Worm (Caenorhabditis elegans) whole organism, young adult: Measurements from ENCODE around the gene R01H2.1.

Experiments
- D2030.7 ChIP-seq: fragments of 200-800 bp; sonication (Bioruptor generic); IDR thresholded peaks from 2 replicates; pipeline ENCODE4 v1.3.6; 2022; ENCODE audit warnings: missing genetic modification reagents, missing genetic modification characterization, missing compliant biosample characterization
- F37B4.10 ChIP-seq: fragments of 200-800 bp; sonication (Bioruptor generic); IDR thresholded peaks from 2 replicates; pipeline ENCODE4 v1.3.6; 2022; ENCODE audit warnings: missing genetic modification characterization, missing compliant biosample characterization
- F39B2.1 ChIP-seq: fragments of 200-800 bp; sonication (Bioruptor generic); IDR thresholded peaks from 2 replicates; pipeline ENCODE4 v1.3.6; 2022; ENCODE audit warnings: missing genetic modification reagents, missing genetic modification characterization, missing compliant biosample characterization
- F52B5.7 ChIP-seq: sonication (generic microtip); optimal IDR thresholded peaks from 2 replicates; lab custom pipeline; 2016; ENCODE audit warnings: mild to moderate bottlenecking, missing genetic modification characterization, missing compliant biosample characterization
- F57A8.1 ChIP-seq: fragments of 200-800 bp; sonication (Bioruptor generic); optimal IDR thresholded peaks from 2 replicates; lab custom pipeline; 2018; ENCODE audit warnings: mild to moderate bottlenecking, missing genetic modification characterization, moderate library complexity, missing compliant biosample characterization
- K11D2.4 ChIP-seq: fragments of 200-800 bp; sonication (Bioruptor generic); IDR thresholded peaks from 2 replicates; pipeline ENCODE4 v1.3.6; 2022; ENCODE audit warnings: missing genetic modification reagents, missing genetic modification characterization, missing compliant biosample characterization
- Y53G8AR.9 ChIP-seq: fragments of 200-800 bp; sonication (Bioruptor generic); conservative IDR thresholded peaks from 2 replicates; pipeline ENCODE4 v1.3.6; 2022; ENCODE audit warnings: missing genetic modification reagents, missing genetic modification characterization, missing compliant biosample characterization
- Y56A3A.18 ChIP-seq: fragments of 200-800 bp; sonication (Bioruptor generic); IDR thresholded peaks from 2 replicates; pipeline ENCODE4 v1.3.6; 2022; ENCODE audit warnings: missing genetic modification reagents, missing genetic modification characterization, missing compliant biosample characterization
- Y79H2A.3 ChIP-seq: fragments of 200-800 bp; sonication (Bioruptor generic); conservative IDR thresholded peaks from 2 replicates; pipeline ENCODE4 v1.3.6; 2022; ENCODE audit warnings: missing genetic modification reagents, missing genetic modification characterization, missing compliant biosample characterization
- ZK185.1 ChIP-seq: sonication (generic microtip); optimal IDR thresholded peaks from 2 replicates; lab custom pipeline; 2016; ENCODE audit warnings: mild to moderate bottlenecking, missing genetic modification characterization, missing compliant biosample characterization; ENCODE audit not compliant: poor library complexity, severe bottlenecking
- aptf-2 ChIP-seq: fragments of 200-800 bp; sonication (Bioruptor generic); conservative IDR thresholded peaks from 2 replicates; pipeline ENCODE4 v1.3.6; 2022; ENCODE audit warnings: missing genetic modification reagents, missing genetic modification characterization, missing compliant biosample characterization
- atf-7 ChIP-seq: sonication (generic microtip); optimal IDR thresholded peaks from 2 replicates; lab custom pipeline; 2017; ENCODE audit warnings: mild to moderate bottlenecking, missing genetic modification characterization, missing compliant biosample characterization
- attf-6 ChIP-seq: fragments of 200-800 bp; sonication (Bioruptor generic); IDR thresholded peaks from 2 replicates; pipeline ENCODE4 v1.3.6; 2022; ENCODE audit warnings: missing genetic modification reagents, missing genetic modification characterization, missing compliant biosample characterization
- ceh-100 ChIP-seq: fragments of 200-800 bp; sonication (Bioruptor generic); IDR thresholded peaks from 2 replicates; pipeline ENCODE4 v1.3.6; 2022; ENCODE audit warnings: missing genetic modification reagents, missing genetic modification characterization, missing compliant biosample characterization
- ceh-40 ChIP-seq: fragments of 200-800 bp; sonication (Bioruptor generic); IDR thresholded peaks from 2 replicates; pipeline ENCODE4 v1.3.6; 2022; ENCODE audit warnings: missing genetic modification characterization, missing compliant biosample characterization
- ceh-91 ChIP-seq: fragments of 200-800 bp; sonication (Bioruptor generic); IDR thresholded peaks from 2 replicates; pipeline ENCODE4 v1.3.6; 2022; ENCODE audit warnings: missing genetic modification reagents, missing genetic modification characterization, missing compliant biosample characterization
- dpl-1 ChIP-seq: fragments of 150-350 bp; optimal IDR thresholded peaks from 2 replicates; lab custom pipeline; 2014; ENCODE audit warnings: missing biosample characterization, missing genetic modification reagents, missing genetic modification characterization
- efl-1 ChIP-seq: fragments of 150-350 bp; optimal IDR thresholded peaks from 2 replicates; lab custom pipeline; 2014; ENCODE audit warnings: missing biosample characterization, missing genetic modification reagents, missing genetic modification characterization
- egl-18 ChIP-seq: fragments of 200-800 bp; sonication (Bioruptor generic); IDR thresholded peaks from 2 replicates; pipeline ENCODE4 v1.3.6; 2022; ENCODE audit warnings: missing genetic modification reagents, missing genetic modification characterization, missing compliant biosample characterization
- ekl-4 ChIP-seq: fragments of 200-800 bp; sonication (Bioruptor generic); IDR thresholded peaks from 2 replicates; pipeline ENCODE4 v1.3.6; 2022; ENCODE audit warnings: missing genetic modification reagents, missing genetic modification characterization, missing compliant biosample characterization
- ets-4 ChIP-seq: fragments of 200-800 bp; sonication (Bioruptor generic); optimal IDR thresholded peaks from 2 replicates; lab custom pipeline; 2018; ENCODE audit warnings: mild to moderate bottlenecking, missing genetic modification characterization, missing compliant biosample characterization
- him-1 ChIP-seq: sonication (generic microtip); optimal IDR thresholded peaks from 2 replicates; lab custom pipeline; 2016; ENCODE audit warnings: missing genotype, missing genetic modification reagents, missing genetic modification characterization, missing compliant biosample characterization
- hrde-1 ChIP-seq: sonication (generic microtip); optimal IDR thresholded peaks from 2 replicates; lab custom pipeline; 2016; ENCODE audit warnings: missing genetic modification characterization, mild to moderate bottlenecking, missing compliant biosample characterization, moderate library complexity, missing genotype, missing genetic modification reagents, borderline replicate concordance
- lag-1 ChIP-seq: fragments of 200-800 bp; sonication (Bioruptor generic); IDR thresholded peaks from 2 replicates; pipeline ENCODE4 v1.3.6; 2022; ENCODE audit warnings: missing genetic modification reagents, missing genetic modification characterization, missing compliant biosample characterization
- lin-35 ChIP-seq, 3 experiments: fragments of 150-350 bp in 2 of 3; sonication (generic microtip) in 1 of 3; optimal IDR thresholded peaks; 2 replicates each; lab custom pipeline; 2014 to 2018; ENCODE audit warnings: missing biosample characterization in 3 of 3, missing genetic modification characterization in 3 of 3, missing genetic modification reagents in 3 of 3
- lir-1 ChIP-seq: fragments of 200-800 bp; sonication (Bioruptor generic); conservative IDR thresholded peaks from 2 replicates; pipeline ENCODE4 v1.3.6; 2022; ENCODE audit warnings: missing genetic modification reagents, missing genetic modification characterization, missing compliant biosample characterization
- madf-10 ChIP-seq: sonication (generic microtip); optimal IDR thresholded peaks from 2 replicates; lab custom pipeline; 2016; ENCODE audit warnings: mild to moderate bottlenecking, missing genetic modification characterization, missing compliant biosample characterization
- mcd-1 ChIP-seq: fragments of 200-800 bp; sonication (Bioruptor generic); IDR thresholded peaks from 2 replicates; pipeline ENCODE4 v1.3.6; 2022; ENCODE audit warnings: missing genetic modification reagents, missing genetic modification characterization, missing compliant biosample characterization
- mes-4 ChIP-seq: sonication (generic microtip); optimal IDR thresholded peaks from 2 replicates; lab custom pipeline; 2016; ENCODE audit warnings: missing genotype, missing genetic modification characterization, missing compliant biosample characterization
- nfya-2 ChIP-seq: fragments of 200-800 bp; sonication (Bioruptor generic); IDR thresholded peaks from 2 replicates; pipeline ENCODE4 v1.3.6; 2022; ENCODE audit warnings: missing genetic modification reagents, missing genetic modification characterization, missing compliant biosample characterization
- nhr-27 ChIP-seq: fragments of 200-800 bp; sonication (Bioruptor generic); optimal IDR thresholded peaks from 2 replicates; lab custom pipeline; 2018; ENCODE audit warnings: mild to moderate bottlenecking, missing genetic modification characterization, moderate library complexity, missing compliant biosample characterization
- snpc-3.4 ChIP-seq: sonication (generic microtip); optimal IDR thresholded peaks from 2 replicates; lab custom pipeline; 2017; ENCODE audit warnings: missing genetic modification characterization, mild to moderate bottlenecking, missing compliant biosample characterization, antibody characterized with exemption, moderate library complexity, missing genotype, missing genetic modification reagents
- snpc-4 ChIP-seq, 5 experiments: fragments of 150-350 bp in 1 of 5; sonication (generic microtip) in 4 of 5; optimal IDR thresholded peaks; 2 replicates each; lab custom pipeline; 2014 to 2018; ENCODE audit warnings: missing genetic modification characterization in 5 of 5, missing biosample characterization in 3 of 5, antibody characterized with exemption in 2 of 5, mild to moderate bottlenecking in 2 of 5, missing compliant biosample characterization in 2 of 5, missing genotype in 2 of 5, moderate library complexity in 2 of 5, missing genetic modification reagents in 1 of 5
- tbp1 ChIP-seq: fragments of 200-800 bp; sonication (Bioruptor generic); optimal IDR thresholded peaks from 2 replicates; lab custom pipeline; 2018; ENCODE audit warnings: mild to moderate bottlenecking, missing genetic modification characterization, missing compliant biosample characterization
- unc-130 ChIP-seq: sonication (generic microtip); optimal IDR thresholded peaks from 2 replicates; lab custom pipeline; 2016; ENCODE audit warnings: missing genetic modification reagents, missing genetic modification characterization, missing compliant biosample characterization
- unc-62 ChIP-seq: fragments of 150-350 bp; optimal IDR thresholded peaks from 2 replicates; lab custom pipeline; 2014; ENCODE audit warnings: missing biosample characterization, missing genetic modification reagents, missing genetic modification characterization
- zim-3 ChIP-seq: sonication (generic microtip); optimal IDR thresholded peaks from 2 replicates; lab custom pipeline; 2017; ENCODE audit warnings: mild to moderate bottlenecking, missing genetic modification characterization, moderate library complexity, missing compliant biosample characterization
- ztf-6 ChIP-seq: fragments of 200-800 bp; sonication (Bioruptor generic); IDR thresholded peaks from 2 replicates; pipeline ENCODE4 v1.3.6; 2022; ENCODE audit warnings: missing genetic modification reagents, missing genetic modification characterization, missing compliant biosample characterization

Gene R01H2.1

ce11 chrIII:7087691-7088323 is 25.1 kb downstream of the R01H2.1 start, which contains the start of gene fubl-2 (continued):
- TF ChIP-seq D2030.7 (peak; percentile 59; the same call in 1 of the 2 replicates), snpc-3.4 (tag; lab: Kevin White, UChicago) (peak; percentile 45), madf-10 (peak; percentile 29), ceh-100 (0 out of 2 replicates have a peak, but pooled peaks have one; percentile 31), nhr-27 (no peak), F37B4.10 (GFP tag; lab: Robert Waterston, UW) (no peak), unc-130 (GFP tag; lab: Kevin White, UChicago) (peak; percentile 49), aptf-2 (GFP tag; lab: Robert Waterston, UW) (0 out of 2 replicates have a peak, but pooled peaks have one; percentile 63)
- TF ChIP-seq, all 124 proteins: peak for 18

DNA sequence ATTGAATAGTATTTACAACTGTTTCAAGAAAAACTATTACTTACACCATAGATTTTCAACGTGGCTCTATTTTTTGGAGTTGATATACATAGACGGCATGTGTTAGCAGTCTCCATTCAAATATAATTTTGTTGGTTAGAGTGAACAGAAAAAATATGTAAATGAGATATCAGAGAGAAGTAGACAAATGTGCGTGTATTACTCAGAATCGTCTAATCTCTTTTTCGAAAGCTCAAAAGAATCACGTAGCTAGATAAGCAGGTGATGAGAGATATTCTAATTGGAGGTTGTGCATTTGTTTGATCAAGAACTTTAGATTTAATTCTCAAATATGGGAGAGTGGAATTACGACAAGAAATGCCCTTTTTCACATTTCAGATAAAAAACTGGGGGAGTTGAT is 27.9 kb downstream of the R01H2.1 start, which contains the start of gene ZK418.10:
Gene ZK418.10 (minus strand): TSS at position 148 of the 400 bp plus-strand sequence.
- TF ChIP-seq snpc-4 (GFP tag; optimal IDR thresholded peaks at IDR 0.05; lab: Kevin White, UChicago) (no peak), snpc-4 (tag; optimal IDR thresholded peaks at IDR 0.05; lab: Kevin White, UChicago) (no peak), F52B5.7 (tag; lab: Kevin White, UChicago) (no peak)

DNA sequence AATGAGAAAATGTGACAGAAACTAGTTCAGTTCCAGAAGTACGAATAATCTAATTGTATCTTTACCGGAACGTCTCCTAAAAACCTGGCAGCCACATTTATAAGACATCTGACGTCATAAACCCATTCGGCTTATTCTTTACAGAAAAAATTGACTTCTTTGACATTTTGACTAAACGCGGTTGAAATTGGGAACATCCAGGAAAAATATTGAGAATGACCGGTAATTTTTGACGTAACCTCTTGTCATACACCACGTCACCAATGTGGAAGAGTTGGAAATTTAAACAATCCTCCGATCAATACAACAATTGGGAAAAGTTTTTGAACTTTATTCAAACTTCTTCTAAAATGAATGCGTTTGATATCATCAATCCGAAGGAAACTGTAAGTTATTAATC is 28.4 kb downstream of the R01H2.1 start, which contains the start of gene ZK418.2:
Gene ZK418.2 (plus strand): TSS at position 301 of the 400 bp plus-strand sequence.
- TF ChIP-seq ztf-6 (GFP tag; lab: Robert Waterston, UW): no peak
- no peak for TF ChIP-seq Y56A3A.18
- no peak for TF ChIP-seq him-1 (tag; lab: Kevin White, UChicago)

ce11 chrIII:7095156-7095555 is 32.5 kb downstream of the R01H2.1 start, which contains the start of gene nhr-9:
nhr-9 (plus strand) TSS chrIII:7095462.
- TF ChIP-seq lin-35 (GFP tag; optimal IDR thresholded peaks at IDR 0.05; lab: Kevin White, UChicago): no peak
- no peak for TF ChIP-seq Y53G8AR.9 (GFP tag; lab: Robert Waterston, UW)
- TF ChIP-seq ceh-40 (GFP tag; lab: Robert Waterston, UW): no peak
- no peak for TF ChIP-seq D2030.7
- TF ChIP-seq ets-4 (GFP tag; lab: Kevin White, UChicago): no peak
- no peak for TF ChIP-seq unc-62
- TF ChIP-seq K11D2.4 (GFP tag; lab: Robert Waterston, UW): no peak
- TF ChIP-seq lir-1 (GFP tag; lab: Robert Waterston, UW): no peak
- no peak for TF ChIP-seq nhr-27
- TF ChIP-seq mes-4 (tag; lab: Kevin White, UChicago): no peak
- TF ChIP-seq lag-1 (GFP tag; lab: Robert Waterston, UW): no peak
- TF ChIP-seq ekl-4 (GFP tag; lab: Robert Waterston, UW): no peak
- no peak for TF ChIP-seq F57A8.1

ce11 chrIII:7096481-7096880 is 33.8 kb downstream of the R01H2.1 start:
- no peak for TF ChIP-seq ceh-91 (GFP tag; lab: Robert Waterston, UW)
- no peak for TF ChIP-seq Y53G8AR.9 (GFP tag; lab: Robert Waterston, UW)
- TF ChIP-seq tbp1 (GFP tag; lab: Kevin White, UChicago): no peak

ce11 chrIII:7100001-7100400 is 37.3 kb downstream of the R01H2.1 start, which contains the start of gene ZK418.11:
ZK418.11 (plus strand) TSS chrIII:7100289.
- no peak for TF ChIP-seq hrde-1 (tag; lab: Kevin White, UChicago)
- TF ChIP-seq snpc-4 (GFP tag; optimal IDR thresholded peaks at IDR 0.05; lab: Kevin White, UChicago): no peak
- no peak for TF ChIP-seq snpc-4 (tag; optimal IDR thresholded peaks at IDR 0.05; lab: Kevin White, UChicago)
- TF ChIP-seq tbp1 (GFP tag; lab: Kevin White, UChicago): no peak
- TF ChIP-seq dpl-1 (GFP tag; lab: Kevin White, UChicago): no peak
- no peak for TF ChIP-seq ZK185.1 (tag; lab: Kevin White, UChicago)
- TF ChIP-seq attf-6 (GFP tag; lab: Robert Waterston, UW): no peak
- no peak for TF ChIP-seq F57A8.1
- TF ChIP-seq zim-3 (tag; lab: Kevin White, UChicago): no peak
- TF ChIP-seq D2030.7: no peak
- no peak for TF ChIP-seq nfya-2 (GFP tag; lab: Robert Waterston, UW)
- TF ChIP-seq efl-1: no peak
- TF ChIP-seq F39B2.1 (GFP tag; lab: Robert Waterston, UW): no peak
- no peak for TF ChIP-seq egl-18 (GFP tag; lab: Robert Waterston, UW)
- no peak for TF ChIP-seq atf-7 (tag; lab: Kevin White, UChicago)
- no peak for TF ChIP-seq Y79H2A.3 (GFP tag; lab: Robert Waterston, UW)
- no peak for TF ChIP-seq mcd-1
